Worm (Caenorhabditis elegans): ENCODE measurements around the gene Y58A7A.1.

Y58A7A.1 gene

DNA sequence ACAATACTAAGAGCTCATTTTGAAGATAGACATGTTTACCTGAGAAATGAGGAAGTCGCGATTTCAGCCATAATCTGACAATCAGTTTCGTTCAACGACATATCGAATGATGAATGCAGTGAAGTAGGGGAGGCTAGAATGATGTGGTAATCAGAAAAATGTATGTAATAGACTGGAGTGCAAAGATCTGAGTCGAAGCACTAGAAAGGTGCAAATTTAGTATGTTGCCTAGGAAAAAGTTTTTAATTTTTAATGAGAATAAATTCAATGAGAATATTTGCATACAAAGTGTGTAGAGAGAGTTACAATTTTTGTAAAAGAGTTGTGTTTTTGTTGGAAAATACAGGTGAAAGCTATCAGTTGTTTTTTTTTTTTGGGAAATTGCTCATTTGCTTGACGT is 35.6 kb upstream of the Y58A7A.1 start, which contains the start of gene srab-2:
Gene srab-2 (minus strand): TSS at position 101 of the 400 bp plus-strand sequence.
- no peak for TF ChIP-seq ztf-11 (tag; optimal IDR thresholded peaks at IDR 0.05)
- no peak for TF ChIP-seq R02D3.7 (tag; optimal IDR thresholded peaks at IDR 0.05)
- TF ChIP-seq lin-11 (tag; optimal IDR thresholded peaks at IDR 0.05), result no peak
- TF ChIP-seq egl-27 (tag; optimal IDR thresholded peaks at IDR 0.05), result no peak
- TF ChIP-seq lsy-2 (tag; optimal IDR thresholded peaks at IDR 0.05), result no peak
- TF ChIP-seq nhr-11 (tag; optimal IDR thresholded peaks at IDR 0.05), result no peak
- no peak for TF ChIP-seq elt-1 (tag; optimal IDR thresholded peaks at IDR 0.05)

- TF ChIP-seq fos-1 (tag; optimal IDR thresholded peaks at IDR 0.05) (no peak), ZK546.5 (tag; optimal IDR thresholded peaks at IDR 0.05) (no peak), nhr-6 (tag; optimal IDR thresholded peaks at IDR 0.05) (no peak), nhr-237 (tag; optimal IDR thresholded peaks at IDR 0.05) (no peak), elt-1 (tag; optimal IDR thresholded peaks at IDR 0.05) (no peak), elt-3 (tag; optimal IDR thresholded peaks at IDR 0.05) (no peak), R02D3.7 (tag; optimal IDR thresholded peaks at IDR 0.05) (no peak), mbf-1 (tag; optimal IDR thresholded peaks at IDR 0.05) (no peak), ztf-11 (tag; optimal IDR thresholded peaks at IDR 0.05) (no peak), ceh-82 (tag; optimal IDR thresholded peaks at IDR 0.05) (no peak), sem-4 (tag; optimal IDR thresholded peaks at IDR 0.05) (no peak), alr-1 (tag; optimal IDR thresholded peaks at IDR 0.05) (no peak), lsy-2 (tag; optimal IDR thresholded peaks at IDR 0.05) (no peak), lin-39 (tag; optimal IDR thresholded peaks at IDR 0.05) (no peak), blmp-1 (tag; optimal IDR thresholded peaks at IDR 0.05; ENCODE audit: insufficient read depth) (no peak), sma-3 (GFP tag; optimal IDR thresholded peaks at IDR 0.05) (no peak), egl-27 (tag; optimal IDR thresholded peaks at IDR 0.05) (no peak), unc-55 (GFP tag; optimal IDR thresholded peaks at IDR 0.05) (no peak)
These were observed 32.7 kb upstream of the Y58A7A.1 start, which contains the start of gene srab-1 for ce11 chrV:5102017-5102416. Gene srab-1, minus strand, starts transcription at chrV:5102117.

DNA sequence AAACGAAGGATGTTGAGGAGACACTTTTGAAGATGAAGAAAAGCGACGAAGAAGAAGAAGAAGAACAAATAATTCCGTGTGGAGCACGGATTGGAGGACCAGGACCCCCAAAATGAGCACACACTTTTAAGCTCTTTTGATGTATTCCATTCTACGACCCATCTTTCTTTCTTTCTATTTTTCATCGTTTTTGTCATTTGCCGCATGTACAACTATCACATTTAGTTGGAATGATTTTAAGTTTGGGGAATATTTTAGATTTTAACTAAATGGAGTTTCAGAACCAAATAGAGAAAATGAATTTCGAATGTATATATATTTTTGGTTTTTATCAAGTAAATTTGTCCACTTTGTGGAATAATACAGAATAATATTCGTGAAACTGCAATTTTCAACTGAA is 29.6 kb upstream of the Y58A7A.1 start, which contains the start of gene unc-46:
Gene unc-46 (minus strand): TSS at position 101 of the 400 bp plus-strand sequence.
- TF ChIP-seq Y55F3AM.14 (GFP tag; optimal IDR thresholded peaks at IDR 0.05), result no peak
- no peak for TF ChIP-seq nhr-237 (tag; optimal IDR thresholded peaks at IDR 0.05)
- TF ChIP-seq elt-1 (tag; optimal IDR thresholded peaks at IDR 0.05), result no peak
- TF ChIP-seq nhr-11 (tag; optimal IDR thresholded peaks at IDR 0.05), result no peak
- no peak for TF ChIP-seq alr-1 (tag; optimal IDR thresholded peaks at IDR 0.05)
- TF ChIP-seq ama-1 (optimal IDR thresholded peaks at IDR 0.05), result no peak

DNA sequence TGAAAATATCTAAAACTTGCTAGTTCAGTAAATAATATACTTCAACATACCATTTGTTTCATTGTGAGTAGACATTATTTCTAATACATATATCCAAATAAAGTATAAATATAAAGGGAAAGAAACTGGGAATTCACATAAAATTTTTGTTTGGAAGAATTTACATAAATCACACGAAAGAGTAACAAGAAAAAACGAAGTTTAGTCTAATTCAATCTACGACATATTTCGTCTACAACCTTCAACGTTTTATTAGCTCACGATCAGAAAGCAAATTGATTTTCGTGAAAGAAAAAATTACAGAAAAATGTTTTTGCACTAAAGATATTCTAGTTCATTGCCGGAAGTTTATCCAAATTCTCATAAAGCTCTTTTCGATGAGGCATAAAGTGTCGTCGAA is 27.7 kb upstream of the Y58A7A.1 start, which contains the start of gene C04F5.2:
Gene C04F5.2 (minus strand): TSS at position 101 of the 400 bp plus-strand sequence.
- TF ChIP-seq dmd-4 (tag; optimal IDR thresholded peaks at IDR 0.05) (no peak), mab-5 (tag; optimal IDR thresholded peaks at IDR 0.05) (no peak), nhr-23 (tag; optimal IDR thresholded peaks at IDR 0.05) (no peak), crh-2 (tag; optimal IDR thresholded peaks at IDR 0.05) (no peak), gmeb-1 (tag; optimal IDR thresholded peaks at IDR 0.05) (no peak), peb-1 (tag; optimal IDR thresholded peaks at IDR 0.05) (no peak), blmp-1 (tag; optimal IDR thresholded peaks at IDR 0.05; ENCODE audit: insufficient read depth) (no peak), ama-1 (optimal IDR thresholded peaks at IDR 0.05) (no peak), ZK546.5 (tag; optimal IDR thresholded peaks at IDR 0.05) (no peak), alr-1 (tag; optimal IDR thresholded peaks at IDR 0.05) (no peak)

ce11 chrV:5090386-5090785 is 21.0 kb upstream of the Y58A7A.1 start:
- TF ChIP-seq lsy-2 (tag; optimal IDR thresholded peaks at IDR 0.05), result peak in 1 of 2 experiments; percentile 12
- TF ChIP-seq alr-1 (tag; optimal IDR thresholded peaks at IDR 0.05), result no peak
- no peak for TF ChIP-seq sma-9 (GFP tag; optimal IDR thresholded peaks at IDR 0.05)
- TF ChIP-seq sma-9 (tag; optimal IDR thresholded peaks at IDR 0.05), result no peak
- no peak for TF ChIP-seq ztf-1 (GFP tag; conservative IDR thresholded peaks at IDR 0.05)
- TF ChIP-seq nhr-21 (tag; optimal IDR thresholded peaks at IDR 0.05), result no peak
- TF ChIP-seq mbf-1 (tag; optimal IDR thresholded peaks at IDR 0.05), result no peak
- no peak for TF ChIP-seq elt-3 (tag; optimal IDR thresholded peaks at IDR 0.05)

Data from whole organism, L2 larva.